Worm (Caenorhabditis elegans) whole organism, L3 larva: ENCODE measurements around the gene K09H11.15.

ENCODE experiments used
- R02D3.7 ChIP-seq: fragments of 150-350 bp; optimal IDR thresholded peaks from 2 replicates; lab custom pipeline; 2014; ENCODE audit warnings: missing biosample characterization, missing genetic modification characterization
- nhr-77 ChIP-seq: fragments of 150-350 bp; optimal IDR thresholded peaks from 2 replicates; lab custom pipeline; 2014; ENCODE audit warnings: missing biosample characterization, missing genetic modification characterization
- tbx-2 ChIP-seq: sonication (generic microtip); optimal IDR thresholded peaks from 2 replicates; lab custom pipeline; 2016; ENCODE audit warnings: mild to moderate bottlenecking, missing genetic modification characterization, missing compliant biosample characterization

ce11 chrV:5712189-5712588 lies 18.5 kb downstream of the K09H11.15 start:
- TF ChIP-seq R02D3.7 (tag; lab: Kevin White, UChicago) (no peak), tbx-2 (tag; lab: Kevin White, UChicago) (no peak), nhr-77 (tag; lab: Kevin White, UChicago) (no peak)
